Worm (Caenorhabditis elegans): ENCODE data around the gene cyp-13A1.

Gene cyp-13A1

ce11 chrII:9729866-9730265 lies 51.9 kb downstream of the cyp-13A1 start:
- no peak for TF ChIP-seq unc-62 (GFP tag; optimal IDR thresholded peaks at IDR 0.05)
- peak; percentile 19 for TF ChIP-seq hmg-11 (tag; optimal IDR thresholded peaks at IDR 0.05)
- TF ChIP-seq fkh-2 (tag; optimal IDR thresholded peaks at IDR 0.05): no peak
- TF ChIP-seq ztf-11 (tag; optimal IDR thresholded peaks at IDR 0.05): no peak
- TF ChIP-seq nfya-1 (tag; optimal IDR thresholded peaks at IDR 0.05; ENCODE audit: insufficient read depth): peak; percentile 20
- peak; percentile 40 for TF ChIP-seq egl-5 (tag; optimal IDR thresholded peaks at IDR 0.05)
- no peak for TF ChIP-seq R02D3.7 (tag; optimal IDR thresholded peaks at IDR 0.05)

ce11 chrII:9729196-9729595 lies 52.6 kb downstream of the cyp-13A1 start:
- TF ChIP-seq ama-1 (optimal IDR thresholded peaks at IDR 0.05) (no peak), pha-4 (tag; optimal IDR thresholded peaks at IDR 0.05) (peak; percentile 41), nhr-25 (tag; optimal IDR thresholded peaks at IDR 0.05) (peak; percentile 59), nhr-77 (tag; optimal IDR thresholded peaks at IDR 0.05) (no peak), lin-39 (tag; optimal IDR thresholded peaks at IDR 0.05) (no peak), ceh-82 (tag; optimal IDR thresholded peaks at IDR 0.05) (no peak), sea-2 (GFP tag; optimal IDR thresholded peaks at IDR 0.05) (no peak), ztf-11 (tag; optimal IDR thresholded peaks at IDR 0.05) (no peak), ZK546.5 (tag; optimal IDR thresholded peaks at IDR 0.05) (no peak), nhr-23 (tag; optimal IDR thresholded peaks at IDR 0.05) (peak; percentile 71), fkh-2 (tag; optimal IDR thresholded peaks at IDR 0.05) (no peak), tbx-2 (tag; optimal IDR thresholded peaks at IDR 0.05) (no peak), snpc-4 (tag; optimal IDR thresholded peaks at IDR 0.05) (no peak), lin-15B (tag; optimal IDR thresholded peaks at IDR 0.05) (peak; percentile 35), skn-1 (tag; optimal IDR thresholded peaks at IDR 0.05) (no peak), elt-1 (tag; optimal IDR thresholded peaks at IDR 0.05) (no peak), mdl-1 (tag; optimal IDR thresholded peaks at IDR 0.05) (no peak)

All from whole organism, L3 larva.